Fruit fly (Drosophila melanogaster) whole organism, embryonic: Measurements from ENCODE around the gene Sik2.

Source experiments
- Awh ChIP-seq: fragments of 200-800 bp; sonication (Bioruptor generic); IDR thresholded peaks from 2 replicates; pipeline ENCODE4, ENCODE4 v1.3.6; 2022; ENCODE audit warnings: missing biosample characterization, missing genetic modification characterization
- B-H1 ChIP-seq: fragments of 200-800 bp; sonication (Bioruptor generic); IDR thresholded peaks from 3 replicates; pipeline ENCODE4 v1.3.6; 2022; ENCODE audit warnings: missing biosample characterization, missing genetic modification characterization
- CG10654 ChIP-seq: fragments of 200-800 bp; sonication (Bioruptor generic); optimal IDR thresholded peaks from 2 replicates; lab custom pipeline; 2016; ENCODE audit warnings: missing biosample characterization, missing genetic modification characterization
- CG11504 ChIP-seq: fragments of 200-800 bp; sonication (Bioruptor generic); optimal IDR thresholded peaks from 3 replicates; lab custom pipeline; 2019; ENCODE audit warnings: missing biosample characterization, mild to moderate bottlenecking, missing genetic modification characterization, moderate library complexity
- CG12391 ChIP-seq: fragments of 200-800 bp; sonication (Bioruptor generic); optimal IDR thresholded peaks from 3 replicates; lab custom pipeline; 2018; ENCODE audit warnings: missing biosample characterization, mild to moderate bottlenecking, missing genetic modification characterization, moderate library complexity
- CG12942 ChIP-seq: fragments of 200-800 bp; sonication (Bioruptor generic); optimal IDR thresholded peaks from 3 replicates; lab custom pipeline; 2016; ENCODE audit warnings: missing biosample characterization, missing genetic modification characterization
- CG13123 ChIP-seq: fragments of 200-800 bp; sonication (Bioruptor generic); optimal IDR thresholded peaks from 2 replicates; lab custom pipeline; 2016; ENCODE audit warnings: missing biosample characterization, missing genetic modification characterization
- CG13287 ChIP-seq: fragments of 200-800 bp; sonication (Bioruptor generic); IDR thresholded peaks from 2 replicates; pipeline ENCODE4 v1.3.6; 2022; ENCODE audit warnings: missing biosample characterization, missing genetic modification characterization; ENCODE audit not compliant: partially characterized antibody
- CG14014 ChIP-seq: fragments of 200-800 bp; sonication (Bioruptor generic); IDR thresholded peaks from 2 replicates; pipeline ENCODE4 v1.3.6; 2022; ENCODE audit warnings: missing biosample characterization, missing genetic modification characterization
- CG15601 ChIP-seq: fragments of 200-800 bp; sonication (Bioruptor generic); optimal IDR thresholded peaks from 3 replicates; lab custom pipeline; 2019; ENCODE audit warnings: missing biosample characterization, mild to moderate bottlenecking, missing genetic modification characterization, moderate library complexity
- CG16813 ChIP-seq: fragments of 200-800 bp; sonication (Bioruptor generic); IDR thresholded peaks from 3 replicates; pipeline ENCODE4 v1.3.6; 2022; ENCODE audit warnings: missing biosample characterization, missing genetic modification characterization; ENCODE audit not compliant: partially characterized antibody
- CG17359 ChIP-seq: fragments of 200-800 bp; sonication (Bioruptor generic); optimal IDR thresholded peaks from 3 replicates; lab custom pipeline; 2018; ENCODE audit warnings: missing biosample characterization, mild to moderate bottlenecking, missing genetic modification characterization, moderate library complexity
- CG3065 ChIP-seq: fragments of 200-800 bp; sonication (Bioruptor generic); optimal IDR thresholded peaks from 2 replicates; lab custom pipeline; 2016; ENCODE audit warnings: missing biosample characterization, missing genetic modification characterization
- CG33557 ChIP-seq: fragments of 200-800 bp; sonication (Bioruptor generic); optimal IDR thresholded peaks from 2 replicates; lab custom pipeline; 2019; ENCODE audit warnings: missing biosample characterization, mild to moderate bottlenecking, missing genetic modification characterization, moderate library complexity
- CG3407 ChIP-seq: fragments of 200-800 bp; sonication (Bioruptor generic); optimal IDR thresholded peaks from 2 replicates; lab custom pipeline; 2018; ENCODE audit warnings: missing biosample characterization, mild to moderate bottlenecking, missing genetic modification characterization
- CG4282 ChIP-seq: fragments of 200-800 bp; sonication (Bioruptor generic); optimal IDR thresholded peaks from 2 replicates; lab custom pipeline; 2016; ENCODE audit warnings: missing biosample characterization, missing genetic modification characterization
- CG43689 ChIP-seq: fragments of 200-800 bp; sonication (Bioruptor generic); IDR thresholded peaks from 2 replicates; pipeline ENCODE4 v1.3.6; 2022; ENCODE audit warnings: missing biosample characterization, missing genetic modification characterization
- CG4707 ChIP-seq: fragments of 200-800 bp; sonication (Bioruptor generic); optimal IDR thresholded peaks from 2 replicates; lab custom pipeline; 2018; ENCODE audit warnings: missing biosample characterization, mild to moderate bottlenecking, missing genetic modification characterization, moderate library complexity
- CG8924 ChIP-seq: fragments of 200-800 bp; optimal IDR thresholded peaks from 3 replicates; lab custom pipeline; 2019; ENCODE audit warnings: missing biosample characterization, mild to moderate bottlenecking, missing genetic modification characterization, moderate library complexity
- CG9817 ChIP-seq: fragments of 200-800 bp; sonication (Bioruptor generic); optimal IDR thresholded peaks from 2 replicates; lab custom pipeline; 2018; ENCODE audit warnings: missing biosample characterization, mild to moderate bottlenecking, missing genetic modification characterization, moderate library complexity
- CTCF ChIP-seq: fragments of 200-800 bp; sonication (Bioruptor generic); optimal IDR thresholded peaks from 2 replicates; lab custom pipeline; 2017; ENCODE audit warnings: missing biosample characterization, mild to moderate bottlenecking, missing genetic modification characterization, moderate library complexity
- D ChIP-seq, 2 experiments: fragments of 200-800 bp in 1 of 2; fragments of >200 bp in 1 of 2; sonication (Bioruptor generic) in 1 of 2; optimal IDR thresholded peaks; 2 replicates in 1 of 2; 3 replicates in 1 of 2; lab custom pipeline; 2017; ENCODE audit warnings: mild to moderate bottlenecking in 1 of 2, missing biosample characterization in 1 of 2, missing genetic modification characterization in 1 of 2, missing genetic modification reagents in 1 of 2
- Deaf1 ChIP-seq: fragments of 200-800 bp; optimal IDR thresholded peaks from 3 replicates; lab custom pipeline; 2019; ENCODE audit warnings: missing biosample characterization, mild to moderate bottlenecking, missing genetic modification characterization, moderate library complexity
- HmgD ChIP-seq: fragments of 200-800 bp; sonication (Bioruptor generic); optimal IDR thresholded peaks from 3 replicates; lab custom pipeline; 2016; ENCODE audit warnings: missing biosample characterization, missing genetic modification characterization
- Lhr ChIP-seq: fragments of 200-800 bp; sonication (Bioruptor generic); optimal IDR thresholded peaks from 3 replicates; lab custom pipeline; 2017; ENCODE audit warnings: mild to moderate bottlenecking, missing biosample characterization, missing genetic modification reagents, missing genetic modification characterization
- Nf-YA ChIP-seq: fragments of 200-800 bp; sonication (Bioruptor generic); IDR thresholded peaks from 2 replicates; pipeline ENCODE4 v1.3.6; 2022; ENCODE audit warnings: missing biosample characterization, missing genetic modification characterization
- Rfx ChIP-seq: fragments of 200-800 bp; sonication (Bioruptor generic); IDR thresholded peaks from 2 replicates; pipeline ENCODE4 v1.3.6; 2022; ENCODE audit warnings: missing biosample characterization, missing genetic modification characterization
- Ssrp ChIP-seq: fragments of 200-800 bp; sonication (Bioruptor generic); optimal IDR thresholded peaks from 2 replicates; lab custom pipeline; 2018; ENCODE audit warnings: missing biosample characterization, mild to moderate bottlenecking, missing genetic modification characterization, moderate library complexity
- YL-1 ChIP-seq: fragments of 200-800 bp; sonication (Bioruptor generic); optimal IDR thresholded peaks from 3 replicates; lab custom pipeline; 2017; ENCODE audit warnings: missing biosample characterization, mild to moderate bottlenecking, missing genetic modification characterization
- abd-A ChIP-seq: fragments of 200-800 bp; sonication (Bioruptor generic); optimal IDR thresholded peaks from 3 replicates; lab custom pipeline; 2019; ENCODE audit warnings: missing biosample characterization, mild to moderate bottlenecking, missing genetic modification characterization, moderate library complexity
- ara ChIP-seq: fragments of 200-800 bp; sonication (Bioruptor generic); IDR thresholded peaks from 2 replicates; pipeline ENCODE4 v1.3.6; 2022; ENCODE audit warnings: missing biosample characterization, missing genetic modification characterization
- crol ChIP-seq: fragments of 200-800 bp; sonication (Bioruptor generic); IDR thresholded peaks from 2 replicates; pipeline ENCODE4 v1.3.6; 2022; ENCODE audit warnings: missing biosample characterization, missing genetic modification characterization
- dan ChIP-seq: fragments of 200-800 bp; sonication (Bioruptor generic); IDR thresholded peaks from 2 replicates; pipeline ENCODE4 v1.3.6; 2022; ENCODE audit warnings: missing biosample characterization, missing genetic modification characterization
- dmrt11E ChIP-seq: fragments of 200-800 bp; sonication (Bioruptor generic); optimal IDR thresholded peaks from 3 replicates; lab custom pipeline; 2018; ENCODE audit warnings: missing biosample characterization, mild to moderate bottlenecking, missing genetic modification characterization, moderate library complexity
- dmrt99B ChIP-seq: fragments of 200-800 bp; sonication (Bioruptor generic); optimal IDR thresholded peaks from 2 replicates; lab custom pipeline; 2018; ENCODE audit warnings: missing biosample characterization, mild to moderate bottlenecking, missing genetic modification characterization, moderate library complexity
- eve ChIP-seq, 2 experiments: fragments of >200 bp; optimal IDR thresholded peaks; 2 replicates each; lab custom pipeline; 2017; ENCODE audit warnings: missing biosample characterization in 2 of 2, missing genetic modification characterization in 2 of 2
- fd102C ChIP-seq: fragments of 200-800 bp; sonication (Bioruptor generic); optimal IDR thresholded peaks from 2 replicates; lab custom pipeline; 2018; ENCODE audit warnings: missing biosample characterization, mild to moderate bottlenecking, missing genetic modification characterization, moderate library complexity
- jing ChIP-seq: fragments of 200-800 bp; sonication (Bioruptor generic); optimal IDR thresholded peaks from 2 replicates; lab custom pipeline; 2018; ENCODE audit warnings: missing biosample characterization, mild to moderate bottlenecking, missing genetic modification characterization
- kay ChIP-seq: fragments of 200-800 bp; sonication (Bioruptor generic); optimal IDR thresholded peaks from 2 replicates; lab custom pipeline; 2016; ENCODE audit warnings: missing biosample characterization, missing genetic modification characterization
- nerfin-1 ChIP-seq: fragments of 200-800 bp; sonication (Bioruptor generic); optimal IDR thresholded peaks from 3 replicates; lab custom pipeline; 2019; ENCODE audit warnings: missing biosample characterization, mild to moderate bottlenecking, missing genetic modification characterization, moderate library complexity
- nerfin-2 ChIP-seq: fragments of 200-800 bp; sonication (Bioruptor generic); IDR thresholded peaks from 2 replicates; pipeline ENCODE4 v1.3.6; 2022; ENCODE audit warnings: missing biosample characterization, missing genetic modification characterization; ENCODE audit not compliant: partially characterized antibody
- nom ChIP-seq: fragments of 200-800 bp; sonication (Bioruptor generic); optimal IDR thresholded peaks from 2 replicates; lab custom pipeline; 2017; ENCODE audit warnings: missing biosample characterization, missing genetic modification characterization, mild to moderate bottlenecking, moderate library complexity, missing genetic modification reagents
- onecut ChIP-seq: fragments of 200-800 bp; sonication (Bioruptor generic); IDR thresholded peaks from 2 replicates; pipeline ENCODE4 v1.3.6; 2022; ENCODE audit warnings: missing biosample characterization, missing genetic modification characterization
- salm ChIP-seq: fragments of 200-800 bp; sonication (Bioruptor generic); optimal IDR thresholded peaks from 2 replicates; lab custom pipeline; 2018; ENCODE audit warnings: missing biosample characterization, mild to moderate bottlenecking, missing genetic modification characterization
- scrt ChIP-seq: fragments of 200-800 bp; sonication (Bioruptor generic); optimal IDR thresholded peaks from 2 replicates; lab custom pipeline; 2018; ENCODE audit warnings: missing biosample characterization, mild to moderate bottlenecking, missing genetic modification characterization, moderate library complexity
- slp2 ChIP-seq: fragments of 200-800 bp; sonication (Bioruptor generic); optimal IDR thresholded peaks from 2 replicates; lab custom pipeline; 2016; ENCODE audit warnings: missing biosample characterization, missing genetic modification characterization
- tna ChIP-seq: fragments of 200-800 bp; sonication (Bioruptor generic); IDR thresholded peaks from 2 replicates; pipeline ENCODE4 v1.3.6; 2022; ENCODE audit warnings: missing biosample characterization, missing genetic modification characterization; ENCODE audit not compliant: partially characterized antibody
- unpg ChIP-seq: fragments of 200-800 bp; sonication (Bioruptor generic); optimal IDR thresholded peaks from 3 replicates; lab custom pipeline; 2018; ENCODE audit warnings: missing biosample characterization, mild to moderate bottlenecking, missing genetic modification characterization, moderate library complexity
- yki ChIP-seq: fragments of >200 bp; optimal IDR thresholded peaks from 3 replicates; lab custom pipeline; 2018

Sik2 gene

DNA sequence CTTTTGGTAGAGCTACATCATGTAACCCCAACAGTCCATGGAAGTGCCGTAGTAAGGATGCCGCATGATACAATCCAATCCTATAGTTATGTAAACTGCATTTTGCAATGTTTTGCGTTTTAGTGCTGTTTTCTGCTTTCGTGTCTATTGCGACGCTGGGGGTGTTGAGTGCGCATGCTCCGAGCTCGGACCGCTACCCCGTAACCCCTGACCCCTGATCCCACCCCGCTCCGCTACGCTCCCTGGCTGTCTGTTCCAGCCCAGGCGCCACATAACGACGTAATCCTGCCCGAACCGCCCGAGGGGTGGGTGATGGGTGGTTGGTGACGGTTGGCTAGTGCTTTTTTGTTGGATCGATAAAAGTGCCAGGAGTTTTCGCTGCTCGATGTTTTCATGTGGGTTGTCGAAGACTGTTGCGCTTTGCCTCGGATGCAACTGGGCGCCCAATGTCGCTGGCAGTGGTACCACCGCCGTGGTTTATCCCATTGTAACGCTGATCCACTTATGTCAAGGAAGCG lies 20.2 kb upstream of the Sik2 start (continued):
- TF ChIP-seq nerfin-1 (tag; lab: Kevin White, UChicago) = peak; percentile 44
- peak; percentile 23 for TF ChIP-seq Deaf1
- no peak for TF ChIP-seq CG13287 (GFP tag; lab: Robert Waterston, UW)
- TF ChIP-seq onecut (GFP tag; lab: Robert Waterston, UW) = peak; percentile 95
- TF ChIP-seq CTCF = no peak
- no peak for TF ChIP-seq unpg (GFP tag; lab: Kevin White, UChicago)
- no peak for TF ChIP-seq salm
- no peak for TF ChIP-seq CG4707
- no peak for TF ChIP-seq nom (GFP tag; lab: Kevin White, UChicago)
- TF ChIP-seq CG12391 (tag; lab: Kevin White, UChicago) = no peak
- TF ChIP-seq CG12942 (GFP tag; lab: Kevin White, UChicago) = no peak
- TF ChIP-seq CG16813 (GFP tag; lab: Robert Waterston, UW) = no peak
- peak; percentile 70 for TF ChIP-seq crol (GFP tag; lab: Robert Waterston, UW)
- no peak for TF ChIP-seq slp2 (GFP tag; lab: Kevin White, UChicago)
- TF ChIP-seq scrt (GFP tag; lab: Kevin White, UChicago) = peak; percentile 63

DNA sequence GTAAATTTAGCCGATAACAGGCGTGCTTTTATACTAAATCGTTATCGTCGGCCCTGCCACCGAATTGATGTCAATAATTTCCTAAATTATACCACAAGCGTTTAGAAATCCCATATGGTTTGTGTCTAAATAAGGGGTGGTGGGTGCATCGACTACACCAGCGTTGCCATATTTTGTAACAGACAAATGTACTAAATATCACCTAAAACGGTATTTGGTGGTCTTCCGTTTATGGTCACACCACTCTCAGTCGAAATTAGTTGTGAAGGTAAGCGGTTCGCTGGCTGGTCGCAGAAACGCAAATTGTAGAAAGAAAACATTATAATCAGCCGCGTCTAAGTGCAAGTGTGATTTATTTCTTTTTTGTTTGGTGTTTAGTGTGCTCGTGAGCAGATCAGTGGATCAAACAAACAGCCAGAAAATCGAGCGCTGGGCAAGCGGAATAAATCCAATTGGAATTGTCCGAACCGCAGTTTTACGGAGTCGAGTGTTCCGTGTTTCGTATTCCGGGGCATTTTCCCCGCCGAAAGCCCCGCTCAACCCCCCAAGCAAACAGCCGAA lies 18.7 kb upstream of the Sik2 start, which contains the start of the genes CG16903 and Unc-76:
Gene CG16903, minus strand, starts transcription at position 39 of the 561 bp plus-strand sequence.
Gene Unc-76, plus strand, starts transcription at position 244 of the 561 bp plus-strand sequence.
- TF ChIP-seq CG4282 (GFP tag; lab: Kevin White, UChicago) (peak; percentile 40), dmrt99B (tag; lab: Kevin White, UChicago) (peak; percentile 7), CG14014 (GFP tag; lab: Robert Waterston, UW) (peak; percentile 18; the same call in 1 of the 2 replicates), HmgD (GFP tag; lab: Kevin White, UChicago) (peak; percentile 66), dan (no peak), eve (GFP tag; optimal IDR thresholded peaks at IDR 0.05; lab: Kevin White, UChicago) (no peak), yki (lab: Kevin White, UChicago) (no peak), YL-1 (GFP tag; lab: Kevin White, UChicago) (peak; percentile 73), tna (no peak), fd102C (no peak), dmrt11E (tag; lab: Kevin White, UChicago) (peak; percentile 8), ara (GFP tag; lab: Robert Waterston, UW) (no peak), salm (peak; percentile 52), CG9817 (tag; lab: Kevin White, UChicago) (peak; percentile 19), kay (GFP tag; lab: Kevin White, UChicago) (no peak), CG13123 (GFP tag; lab: Kevin White, UChicago) (no peak), abd-A (tag; lab: Kevin White, UChicago) (peak; percentile 71), CG15601 (tag; lab: Kevin White, UChicago) (peak; percentile 78), B-H1 (GFP tag; lab: Robert Waterston, UW) (no peak), CG3065 (GFP tag; lab: Kevin White, UChicago) (peak; percentile 2), CG3407 (no peak), CG11504 (tag; lab: Kevin White, UChicago) (peak; percentile 57), Awh (no peak), CG17359 (tag; lab: Kevin White, UChicago) (peak; percentile 29), Nf-YA (GFP tag; lab: Robert Waterston, UW) (no peak), nerfin-2 (GFP tag; lab: Robert Waterston, UW) (no peak), D (optimal IDR thresholded peaks at IDR 0.05; lab: Kevin White, UChicago) (no peak), D (GFP tag; optimal IDR thresholded peaks at IDR 0.05; lab: Kevin White, UChicago) (no peak), CG8924 (tag; lab: Kevin White, UChicago) (peak; percentile 78), Ssrp (tag; lab: Kevin White, UChicago) (no peak), jing (GFP tag; lab: Kevin White, UChicago) (no peak), CG33557 (GFP tag; lab: Kevin White, UChicago) (peak; percentile 53), Rfx (peak; percentile 47), Lhr (GFP tag; lab: Kevin White, UChicago) (peak; percentile 98), CG43689 (GFP tag; lab: Robert Waterston, UW) (no peak), CG10654 (GFP tag; lab: Kevin White, UChicago) (no peak)
